Worm (Caenorhabditis elegans): Measurements from ENCODE around the gene glrx-22.

glrx-22 gene

ce11 chrIV:8203555-8203954 lies 2.5 kb upstream of the glrx-22 start:
- TF ChIP-seq nhr-6 (tag; optimal IDR thresholded peaks at IDR 0.05), result no peak
- TF ChIP-seq dmd-9 (GFP tag; IDR thresholded peaks at IDR 0.05), result no peak
- TF ChIP-seq unc-62 (GFP tag; optimal IDR thresholded peaks at IDR 0.05 in 1 of 2), result peak in 1 of 2 experiments; percentile 96
- TF ChIP-seq unc-62 (tag; optimal IDR thresholded peaks at IDR 0.05), result no peak

ce11 chrIV:8199824-8200223 lies 1.2 kb downstream of the glrx-22 start:
- no peak for TF ChIP-seq zag-1 (tag; optimal IDR thresholded peaks at IDR 0.05)
- no peak for TF ChIP-seq duxl-1 (tag; optimal IDR thresholded peaks at IDR 0.05; ENCODE audit: poor library complexity)
- peak; percentile 46 for TF ChIP-seq dve-1 (tag; optimal IDR thresholded peaks at IDR 0.05; ENCODE audit: insufficient read depth)
- TF ChIP-seq mep-1 (tag; optimal IDR thresholded peaks at IDR 0.05), result peak; percentile 12
- no peak for TF ChIP-seq nhr-11 (tag; optimal IDR thresholded peaks at IDR 0.05)
- peak; percentile 18 for TF ChIP-seq ztf-7 (tag; optimal IDR thresholded peaks at IDR 0.05)
- TF ChIP-seq nhr-6 (tag; optimal IDR thresholded peaks at IDR 0.05), result peak; percentile 59
- TF ChIP-seq T20F7.1 (GFP tag; optimal IDR thresholded peaks at IDR 0.05), result peak; percentile 31
- peak; percentile 23 for TF ChIP-seq nhr-28 (tag; optimal IDR thresholded peaks at IDR 0.05)
- peak; percentile 40 for TF ChIP-seq hlh-11 (tag; optimal IDR thresholded peaks at IDR 0.05)
- TF ChIP-seq lir-3 (tag; optimal IDR thresholded peaks at IDR 0.05), result no peak
- TF ChIP-seq pqm-1 (tag; optimal IDR thresholded peaks at IDR 0.05), result peak; percentile 67
- TF ChIP-seq fkh-10 (GFP tag; optimal IDR thresholded peaks at IDR 0.05), result no peak
- no peak for TF ChIP-seq cey-2 (tag; optimal IDR thresholded peaks at IDR 0.05; ENCODE audit: borderline replicate concordance, insufficient read depth)
- TF ChIP-seq nhr-77 (tag; optimal IDR thresholded peaks at IDR 0.05), result peak; percentile 50
- TF ChIP-seq daf-16 (GFP tag; optimal IDR thresholded peaks at IDR 0.05), result no peak
- TF ChIP-seq daf-16 (tag; optimal IDR thresholded peaks at IDR 0.05), result peak; percentile 73

- TF ChIP-seq attf-4 (tag; optimal IDR thresholded peaks at IDR 0.05), result no peak
- TF ChIP-seq unc-62 (GFP tag; optimal IDR thresholded peaks at IDR 0.05 in 1 of 2), result peak in 1 of 2 experiments; percentile 86
- no peak for TF ChIP-seq unc-62 (tag; optimal IDR thresholded peaks at IDR 0.05)
- TF ChIP-seq T26A8.4 (GFP tag; IDR thresholded peaks at IDR 0.05), result no peak
Measured at ce11 chrIV:8199274-8199673, 1.8 kb downstream of the glrx-22 start.

DNA sequence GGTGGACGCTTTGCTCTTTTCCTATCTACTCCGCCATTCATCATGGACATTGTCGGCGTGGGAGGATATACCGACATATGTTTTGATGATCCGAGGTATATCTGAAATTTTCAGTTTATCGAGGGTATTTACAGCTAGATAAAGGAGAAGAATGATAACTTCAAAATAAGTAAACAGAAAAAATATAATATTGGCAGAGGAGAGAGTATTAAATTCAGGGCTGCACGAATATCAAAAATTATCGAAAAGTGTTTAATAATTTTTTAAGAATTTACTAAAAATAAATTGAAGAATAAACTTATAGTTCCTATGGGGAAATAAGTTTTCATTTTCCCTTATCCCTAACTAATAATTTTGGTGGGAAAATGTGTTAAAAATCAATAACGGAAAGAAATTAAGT lies 2.2 kb downstream of the glrx-22 start, which contains the start of gene wsp-1:
Gene wsp-1 (minus strand): TSS at position 101 of the 400 bp plus-strand sequence.
- TF ChIP-seq F10B5.3 (tag; optimal IDR thresholded peaks at IDR 0.05) (no peak), dmd-6 (GFP tag; IDR thresholded peaks at IDR 0.05) (no peak), F49E8.2 (tag; optimal IDR thresholded peaks at IDR 0.05; ENCODE audit: borderline replicate concordance) (no peak), Y5F2A.4 (GFP tag; optimal IDR thresholded peaks at IDR 0.05) (no peak), egl-27 (tag; optimal IDR thresholded peaks at IDR 0.05) (no peak), ces-1 (GFP tag; optimal IDR thresholded peaks at IDR 0.05) (no peak), php-3 (GFP tag; IDR thresholded peaks at IDR 0.05) (no peak), ceh-32 (tag; optimal IDR thresholded peaks at IDR 0.05; ENCODE audit: poor library complexity) (no peak), Y48G9A.11 (GFP tag; IDR thresholded peaks at IDR 0.05) (no peak), attf-4 (tag; optimal IDR thresholded peaks at IDR 0.05) (no peak)

ce11 chrIV:8192878-8193277 lies 8.2 kb downstream of the glrx-22 start:
- TF ChIP-seq set-16 (GFP tag; IDR thresholded peaks at IDR 0.05) (peak; percentile 66), dve-1 (tag; optimal IDR thresholded peaks at IDR 0.05; ENCODE audit: insufficient read depth) (no peak), aha-1 (tag) (peak; percentile 45)

DNA sequence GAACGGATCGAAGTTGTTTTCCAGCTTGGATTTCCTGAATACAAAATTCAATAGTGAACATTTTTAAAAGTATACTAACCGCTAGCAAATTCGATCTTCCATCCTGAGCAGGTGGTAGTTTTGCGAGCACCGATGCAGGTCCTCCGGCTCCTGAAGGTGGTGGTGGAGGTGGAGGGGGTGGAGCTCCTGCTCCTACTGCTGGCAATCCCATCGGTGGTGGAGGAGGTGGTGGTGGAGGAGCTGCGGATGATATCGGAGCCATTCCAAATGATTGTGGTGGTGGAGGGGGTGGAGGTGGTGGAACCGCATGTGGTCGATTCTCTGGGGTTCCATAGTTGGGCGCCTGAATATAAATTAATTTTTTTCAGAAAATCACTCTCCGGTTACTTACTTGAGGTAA lies 11.4 kb downstream of the glrx-22 start:
- no peak for TF ChIP-seq nhr-76 (tag; optimal IDR thresholded peaks at IDR 0.05)
- TF ChIP-seq mes-2 (tag; optimal IDR thresholded peaks at IDR 0.05; ENCODE audit: poor library complexity, severe bottlenecking), result no peak
- no peak for TF ChIP-seq tag-97 (GFP tag; IDR thresholded peaks at IDR 0.05)
- no peak for TF ChIP-seq mxl-2 (GFP tag; conservative IDR thresholded peaks at IDR 0.05)
- no peak for TF ChIP-seq ceh-28 (tag; optimal IDR thresholded peaks at IDR 0.05)
- TF ChIP-seq D1046.2 (GFP tag; IDR thresholded peaks at IDR 0.05), result no peak
- TF ChIP-seq Y48G9A.11 (GFP tag; IDR thresholded peaks at IDR 0.05), result no peak
- no peak for TF ChIP-seq nhr-6 (tag; optimal IDR thresholded peaks at IDR 0.05)
- peak in 1 of 2 experiments; percentile 6 for TF ChIP-seq unc-62 (GFP tag; optimal IDR thresholded peaks at IDR 0.05 in 1 of 2)
- no peak for TF ChIP-seq unc-62 (tag; optimal IDR thresholded peaks at IDR 0.05)
- no peak for TF ChIP-seq lir-3 (tag; optimal IDR thresholded peaks at IDR 0.05)
- TF ChIP-seq snpc-1.2 (GFP tag; IDR thresholded peaks at IDR 0.05), result no peak
- 0 out of 2 replicates have a peak, but pooled peaks have one; percentile 8 for TF ChIP-seq pha-4 (GFP tag; IDR thresholded peaks at IDR 0.05)
- TF ChIP-seq pha-4 (tag; optimal IDR thresholded peaks at IDR 0.05), result no peak
- peak; percentile 95 for TF ChIP-seq set-16 (GFP tag; IDR thresholded peaks at IDR 0.05)
- no peak for TF ChIP-seq arid-1 (GFP tag; conservative IDR thresholded peaks at IDR 0.05)
